Worm (Caenorhabditis elegans) whole organism, L1 larva: ENCODE results near the gene F18E9.8.

ENCODE experiments used
- C04F5.9 ChIP-seq: sonication (generic microtip); optimal IDR thresholded peaks from 2 replicates; lab custom pipeline; 2016; ENCODE audit warnings: missing genetic modification characterization, missing compliant biosample characterization
- C34B4.2 ChIP-seq: sonication (generic microtip); optimal IDR thresholded peaks from 2 replicates; lab custom pipeline; 2017; ENCODE audit warnings: mild to moderate bottlenecking, missing genetic modification characterization, missing compliant biosample characterization
- aha-1 ChIP-seq: fragments of 150-350 bp; optimal IDR thresholded peaks from 2 replicates; lab custom pipeline; 2014; ENCODE audit warnings: missing biosample characterization, missing genetic modification characterization
- ceh-63 ChIP-seq: fragments of 200-800 bp; sonication (Bioruptor generic); optimal IDR thresholded peaks from 2 replicates; lab custom pipeline; 2018; ENCODE audit warnings: mild to moderate bottlenecking, missing genetic modification characterization, missing compliant biosample characterization
- ceh-8 ChIP-seq: fragments of 200-800 bp; sonication (Bioruptor generic); optimal IDR thresholded peaks from 2 replicates; lab custom pipeline; 2018; ENCODE audit warnings: mild to moderate bottlenecking, missing genetic modification characterization, moderate library complexity, missing compliant biosample characterization
- ceh-82 ChIP-seq, 3 experiments: fragments of 150-350 bp in 1 of 3; sonication (generic microtip) in 2 of 3; optimal IDR thresholded peaks; 2 replicates each; lab custom pipeline; 2014 to 2017; ENCODE audit warnings: missing biosample characterization in 3 of 3, missing genetic modification characterization in 3 of 3
- ceh-88 ChIP-seq: fragments of 200-800 bp; sonication (Bioruptor generic); IDR thresholded peaks from 2 replicates; pipeline ENCODE4 v1.3.6; 2022; ENCODE audit warnings: missing genetic modification characterization, missing compliant biosample characterization
- efl-1 ChIP-seq, 4 experiments: fragments of 150-350 bp; optimal IDR thresholded peaks in 3 of 4; peaks in 1 of 4; 1 replicate in 1 of 4; 2 replicates in 3 of 4; lab custom pipeline; 2014; ENCODE audit warnings: missing biosample characterization in 2 of 4, missing genetic modification characterization in 2 of 4, missing genetic modification reagents in 2 of 4
- fkh-8 ChIP-seq: sonication (generic microtip); optimal IDR thresholded peaks from 2 replicates; lab custom pipeline; 2016; ENCODE audit warnings: mild to moderate bottlenecking, missing genetic modification characterization, missing compliant biosample characterization
- hlh-4 ChIP-seq: sonication (generic microtip); optimal IDR thresholded peaks from 2 replicates; lab custom pipeline; 2016; ENCODE audit warnings: mild to moderate bottlenecking, missing genetic modification characterization, missing compliant biosample characterization
- lin-13 ChIP-seq: fragments of 150-350 bp; optimal IDR thresholded peaks from 2 replicates; lab custom pipeline; 2014; ENCODE audit warnings: missing biosample characterization, missing genetic modification reagents, missing genetic modification characterization
- lin-14 ChIP-seq: fragments of 200-800 bp; sonication (Bioruptor generic); optimal IDR thresholded peaks from 2 replicates; lab custom pipeline; 2018; ENCODE audit warnings: mild to moderate bottlenecking, missing genetic modification characterization, moderate library complexity, missing compliant biosample characterization
- mdl-1 ChIP-seq, 2 experiments: fragments of 150-350 bp; optimal IDR thresholded peaks; 2 replicates each; lab custom pipeline; 2014 to 2017; ENCODE audit warnings: missing biosample characterization in 2 of 2, missing genetic modification characterization in 2 of 2, inconsistent platforms in 1 of 2
- mef-2 ChIP-seq: fragments of 150-350 bp; optimal IDR thresholded peaks from 2 replicates; lab custom pipeline; 2014; ENCODE audit warnings: missing biosample characterization, missing genetic modification characterization
- mep-1 ChIP-seq: fragments of 150-350 bp; optimal IDR thresholded peaks from 2 replicates; lab custom pipeline; 2014; ENCODE audit warnings: missing biosample characterization, missing genetic modification characterization
- nhr-237 ChIP-seq: fragments of 150-350 bp; optimal IDR thresholded peaks from 2 replicates; lab custom pipeline; 2014; ENCODE audit warnings: missing biosample characterization, missing genetic modification characterization
- nhr-28 ChIP-seq: fragments of 150-350 bp; optimal IDR thresholded peaks from 2 replicates; lab custom pipeline; 2014; ENCODE audit warnings: missing biosample characterization, missing genetic modification characterization
- nhr-47 ChIP-seq: sonication (generic microtip); optimal IDR thresholded peaks from 2 replicates; lab custom pipeline; 2016; ENCODE audit warnings: mild to moderate bottlenecking, missing genetic modification characterization, moderate library complexity, missing compliant biosample characterization
- nhr-71 ChIP-seq: sonication (generic microtip); optimal IDR thresholded peaks from 2 replicates; lab custom pipeline; 2016; ENCODE audit warnings: mild to moderate bottlenecking, missing genetic modification characterization, moderate library complexity, missing compliant biosample characterization
- nhr-77 ChIP-seq: fragments of 150-350 bp; optimal IDR thresholded peaks from 2 replicates; lab custom pipeline; 2014; ENCODE audit warnings: missing biosample characterization, missing genetic modification characterization
- nhr-84 ChIP-seq: sonication (generic microtip); optimal IDR thresholded peaks from 2 replicates; lab custom pipeline; 2017; ENCODE audit warnings: missing biosample characterization, missing genetic modification characterization
- nhr-85 ChIP-seq: sonication (generic microtip); peaks from one replicate; lab custom pipeline; 2016; ENCODE audit warnings: missing genetic modification characterization, inconsistent platforms, missing compliant biosample characterization
- nhr-90 ChIP-seq: sonication (generic microtip); optimal IDR thresholded peaks from 2 replicates; lab custom pipeline; 2016; ENCODE audit warnings: mild to moderate bottlenecking, missing genetic modification characterization, missing compliant biosample characterization; ENCODE audit not compliant: poor library complexity
- pax-3 ChIP-seq: fragments of 200-800 bp; sonication (Bioruptor generic); optimal IDR thresholded peaks from 2 replicates; lab custom pipeline; 2018; ENCODE audit warnings: mild to moderate bottlenecking, missing genetic modification characterization, moderate library complexity, missing compliant biosample characterization
- rnt-1 ChIP-seq: sonication (generic microtip); optimal IDR thresholded peaks from 2 replicates; lab custom pipeline; 2016; ENCODE audit warnings: mild to moderate bottlenecking, missing genetic modification characterization, moderate library complexity, missing compliant biosample characterization
- skn-1 ChIP-seq: fragments of 150-350 bp; optimal IDR thresholded peaks from 2 replicates; lab custom pipeline; 2014; ENCODE audit warnings: missing biosample characterization, missing genetic modification characterization
- snu-23 ChIP-seq: sonication (generic microtip); optimal IDR thresholded peaks from 2 replicates; lab custom pipeline; 2016; ENCODE audit warnings: missing genetic modification characterization, missing compliant biosample characterization
- sox-4 ChIP-seq: sonication (generic microtip); optimal IDR thresholded peaks from 2 replicates; lab custom pipeline; 2016; ENCODE audit warnings: missing genetic modification characterization, missing compliant biosample characterization
- sptf-1 ChIP-seq: fragments of 150-350 bp; optimal IDR thresholded peaks from 2 replicates; lab custom pipeline; 2014; ENCODE audit warnings: missing biosample characterization, missing genetic modification characterization
- sup-37 ChIP-seq: fragments of 200-800 bp; sonication (Bioruptor generic); optimal IDR thresholded peaks from 2 replicates; lab custom pipeline; 2018; ENCODE audit warnings: mild to moderate bottlenecking, missing genetic modification characterization, missing compliant biosample characterization
- swsn-7 ChIP-seq: sonication (generic microtip); optimal IDR thresholded peaks from 2 replicates; lab custom pipeline; 2016; ENCODE audit warnings: missing genetic modification characterization, missing compliant biosample characterization
- tbx-2 ChIP-seq: sonication (generic microtip); optimal IDR thresholded peaks from 2 replicates; lab custom pipeline; 2016; ENCODE audit warnings: missing genetic modification characterization, missing compliant biosample characterization
- unc-130 ChIP-seq: fragments of 150-350 bp; optimal IDR thresholded peaks from 2 replicates; lab custom pipeline; 2017; ENCODE audit warnings: missing biosample characterization, missing genetic modification characterization, inconsistent platforms
- unc-86 ChIP-seq: sonication (generic microtip); optimal IDR thresholded peaks from 2 replicates; lab custom pipeline; 2016; ENCODE audit warnings: missing genetic modification characterization, missing compliant biosample characterization
- unc-98 ChIP-seq: fragments of 200-800 bp; sonication (Bioruptor generic); IDR thresholded peaks from 2 replicates; pipeline ENCODE4 v1.3.6; 2022; ENCODE audit warnings: missing genetic modification characterization, missing compliant biosample characterization
- vab-15 ChIP-seq: sonication (generic microtip); optimal IDR thresholded peaks from 2 replicates; lab custom pipeline; 2017; ENCODE audit warnings: missing genotype, mild to moderate bottlenecking, missing genetic modification characterization, missing compliant biosample characterization
- zip-4 ChIP-seq: fragments of 200-800 bp; sonication (Bioruptor generic); optimal IDR thresholded peaks from 2 replicates; lab custom pipeline; 2018; ENCODE audit warnings: mild to moderate bottlenecking, missing genetic modification characterization, moderate library complexity, missing compliant biosample characterization
- ztf-11 ChIP-seq, 2 experiments: sonication (generic microtip); optimal IDR thresholded peaks; 2 replicates each; lab custom pipeline; 2016 to 2017; ENCODE audit warnings: missing genetic modification characterization in 2 of 2, missing biosample characterization in 1 of 2, missing compliant biosample characterization in 1 of 2

The F18E9.8 gene

ce11 chrX:8581447-8581846, at the start of gene F18E9.8:
TSS of gene F18E9.8 (minus strand) at chrX:8581547.
- TF ChIP-seq nhr-84 (no peak), unc-98 (GFP tag; lab: Robert Waterston, UW) (no peak), sox-4 (tag; lab: Kevin White, UChicago) (no peak), ceh-82 (tag; optimal IDR thresholded peaks at IDR 0.05; lab: Kevin White, UChicago) (no peak), tbx-2 (tag; lab: Kevin White, UChicago) (no peak), sptf-1 (no peak), lin-14 (GFP tag; lab: Kevin White, UChicago) (no peak), nhr-28 (tag; lab: Kevin White, UChicago) (no peak), C04F5.9 (tag; lab: Kevin White, UChicago) (no peak)

- TF ChIP-seq pax-3 (tag; lab: Kevin White, UChicago) (no peak), sox-4 (tag; lab: Kevin White, UChicago) (no peak), skn-1 (no peak), aha-1 (no peak), vab-15 (tag; lab: Kevin White, UChicago) (no peak), C34B4.2 (tag; lab: Kevin White, UChicago) (no peak), sup-37 (GFP tag; lab: Kevin White, UChicago) (no peak), mdl-1 (tag; optimal IDR thresholded peaks at IDR 0.05; lab: Kevin White, UChicago) (no peak), ceh-63 (GFP tag; lab: Kevin White, UChicago) (no peak), mep-1 (tag; lab: Kevin White, UChicago) (no peak), nhr-47 (tag; lab: Kevin White, UChicago) (no peak), sptf-1 (no peak), hlh-4 (no peak)
These were observed 43.7 kb upstream of the F18E9.8 start, which contains the start of gene K01A12.3 for ce11 chrX:8625090-8625489. TSS of gene K01A12.3 (minus strand) at chrX:8625190.

- peak; percentile 18 for TF ChIP-seq nhr-77 (tag; lab: Kevin White, UChicago)
- peak; percentile 45 for TF ChIP-seq rnt-1
- no peak for TF ChIP-seq lin-13 (GFP tag; lab: Kevin White, UChicago)
- TF ChIP-seq nhr-47 (tag; lab: Kevin White, UChicago) = peak; percentile 14
- TF ChIP-seq nhr-71 (tag; lab: Kevin White, UChicago) = peak; percentile 8
- TF ChIP-seq nhr-85 (tag; lab: Kevin White, UChicago) = peak; percentile 27
- TF ChIP-seq fkh-8 (tag; lab: Kevin White, UChicago) = no peak
- peak; percentile 14 for TF ChIP-seq snu-23 (GFP tag; lab: Kevin White, UChicago)
- TF ChIP-seq ceh-8 (GFP tag; lab: Kevin White, UChicago) = no peak
- TF ChIP-seq unc-130 = no peak
- no peak for TF ChIP-seq hlh-4
- TF ChIP-seq nhr-237 (tag; lab: Kevin White, UChicago) = no peak
- no peak for TF ChIP-seq efl-1 (optimal IDR thresholded peaks at IDR 0.05; lab: Kevin White, UChicago)
- peak in 1 of 2 experiments; percentile 80 for TF ChIP-seq efl-1 (GFP tag; optimal IDR thresholded peaks at IDR 0.05 in 1 of 2; lab: Kevin White, UChicago)
- peak; percentile 22 for TF ChIP-seq nhr-90 (tag; lab: Kevin White, UChicago)
These were observed 42.7 kb upstream of the F18E9.8 start for ce11 chrX:8623840-8624591.

ce11 chrX:8613053-8613452, 31.7 kb upstream of the F18E9.8 start, which contains the start of gene K01A12.2:
TSS of gene K01A12.2 (plus strand) at chrX:8613353.
- TF ChIP-seq aha-1 (no peak), zip-4 (GFP tag; lab: Kevin White, UChicago) (no peak), mef-2 (tag; lab: Kevin White, UChicago) (no peak), ceh-88 (GFP tag; lab: Robert Waterston, UW) (no peak), nhr-85 (tag; lab: Kevin White, UChicago) (no peak), swsn-7 (no peak), nhr-90 (tag; lab: Kevin White, UChicago) (no peak), ztf-11 (tag; optimal IDR thresholded peaks at IDR 0.05; lab: Kevin White, UChicago) (no peak), C34B4.2 (tag; lab: Kevin White, UChicago) (no peak), unc-86 (tag; lab: Kevin White, UChicago) (no peak), unc-130 (no peak), snu-23 (GFP tag; lab: Kevin White, UChicago) (no peak), lin-13 (GFP tag; lab: Kevin White, UChicago) (no peak), mep-1 (tag; lab: Kevin White, UChicago) (no peak)
